Fruit fly (Drosophila melanogaster) S2 (cell line): ENCODE measurements around the gene Calr.

Source experiments
- CG8478 ChIP-seq: fragments of >200 bp; optimal IDR thresholded peaks from 2 replicates; lab custom pipeline; 2018
- CTCF ChIP-seq, 2 experiments: fragments of >200 bp; optimal IDR thresholded peaks; 2 replicates each; lab custom pipeline; 2018

Calr gene

dm6 chr3R:9603022-9603942, 27.4 kb downstream of the Calr start:
- no peak for TF ChIP-seq CTCF (optimal IDR thresholded peaks at IDR 0.05; lab: Kevin White, UChicago)

- TF ChIP-seq CTCF (optimal IDR thresholded peaks at IDR 0.05; lab: Kevin White, UChicago) (no peak), CG8478 (lab: Kevin White, UChicago) (no peak)
These were observed 28.7 kb downstream of the Calr start for dm6 chr3R:9601949-9602348.

- no peak for TF ChIP-seq CG8478 (lab: Kevin White, UChicago)
- no peak for TF ChIP-seq CTCF (optimal IDR thresholded peaks at IDR 0.05; lab: Kevin White, UChicago)
These were observed 30.1 kb downstream of the Calr start for dm6 chr3R:9600558-9600959.

- TF ChIP-seq CTCF (optimal IDR thresholded peaks at IDR 0.05; lab: Kevin White, UChicago) (no peak), CG8478 (lab: Kevin White, UChicago) (no peak)
These were observed 32.6 kb downstream of the Calr start for dm6 chr3R:9598099-9598498.

DNA sequence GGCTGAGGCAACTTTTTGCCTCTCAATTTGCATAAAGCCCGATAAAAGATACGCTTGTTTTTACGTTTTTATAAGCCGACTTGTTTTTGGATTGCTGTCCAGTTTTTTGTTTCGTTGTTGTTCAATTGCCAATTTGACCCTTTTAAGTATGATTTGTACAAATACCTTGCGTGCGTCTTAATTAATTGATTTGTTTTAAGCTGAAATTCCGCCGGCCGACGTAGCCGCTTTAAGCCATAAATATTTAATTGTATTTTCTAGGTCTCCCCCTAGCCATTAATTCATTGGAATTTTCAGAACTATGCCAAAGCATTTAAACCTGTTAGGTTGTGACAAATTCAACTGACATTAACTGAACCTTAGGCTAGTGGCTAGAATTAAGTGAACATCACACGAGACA, 34.0 kb downstream of the Calr start:
- TF ChIP-seq CTCF (optimal IDR thresholded peaks at IDR 0.05; lab: Kevin White, UChicago) (no peak), CG8478 (lab: Kevin White, UChicago) (no peak)

DNA sequence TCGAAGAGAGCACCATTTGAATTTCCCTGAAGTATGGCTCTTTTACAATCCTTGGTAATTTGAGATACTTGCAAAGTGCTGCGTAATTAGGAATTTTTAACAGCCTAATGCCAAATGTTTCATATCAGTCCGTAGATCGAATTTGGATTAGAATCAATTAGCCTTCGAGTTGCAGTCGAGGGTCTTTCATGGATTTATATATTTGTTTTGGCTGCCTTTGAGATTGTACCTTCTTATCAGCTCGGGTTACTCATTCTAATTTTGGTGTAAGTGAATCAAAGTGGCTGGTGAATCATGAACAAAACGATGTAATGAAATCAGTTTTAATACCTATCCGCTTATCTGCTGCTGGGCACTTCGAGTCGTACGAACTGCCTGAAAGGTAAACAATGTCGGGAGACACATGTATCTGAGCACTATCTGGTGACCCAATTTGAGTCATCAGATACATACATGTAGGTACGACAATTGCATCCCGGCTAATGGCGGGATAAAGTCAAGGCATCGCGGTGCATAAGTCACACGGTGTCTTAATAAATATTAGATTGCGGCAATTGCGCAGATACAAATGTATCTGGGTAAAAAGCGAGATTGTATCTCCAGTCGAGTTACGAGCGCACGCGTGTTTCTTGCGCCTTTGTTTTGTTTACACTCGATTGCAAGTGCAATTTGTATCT, 34.8 kb downstream of the Calr start:
- TF ChIP-seq CTCF (optimal IDR thresholded peaks at IDR 0.05; lab: Kevin White, UChicago) = no peak
- TF ChIP-seq CG8478 (lab: Kevin White, UChicago) = no peak

dm6 chr3R:9594839-9595238, 35.8 kb downstream of the Calr start:
- TF ChIP-seq CTCF (optimal IDR thresholded peaks at IDR 0.05; lab: Kevin White, UChicago) (no peak), CG8478 (lab: Kevin White, UChicago) (no peak)

dm6 chr3R:9594251-9594581, 36.4 kb downstream of the Calr start:
- TF ChIP-seq CTCF (optimal IDR thresholded peaks at IDR 0.05; lab: Kevin White, UChicago) (no peak), CG8478 (lab: Kevin White, UChicago) (no peak)

DNA sequence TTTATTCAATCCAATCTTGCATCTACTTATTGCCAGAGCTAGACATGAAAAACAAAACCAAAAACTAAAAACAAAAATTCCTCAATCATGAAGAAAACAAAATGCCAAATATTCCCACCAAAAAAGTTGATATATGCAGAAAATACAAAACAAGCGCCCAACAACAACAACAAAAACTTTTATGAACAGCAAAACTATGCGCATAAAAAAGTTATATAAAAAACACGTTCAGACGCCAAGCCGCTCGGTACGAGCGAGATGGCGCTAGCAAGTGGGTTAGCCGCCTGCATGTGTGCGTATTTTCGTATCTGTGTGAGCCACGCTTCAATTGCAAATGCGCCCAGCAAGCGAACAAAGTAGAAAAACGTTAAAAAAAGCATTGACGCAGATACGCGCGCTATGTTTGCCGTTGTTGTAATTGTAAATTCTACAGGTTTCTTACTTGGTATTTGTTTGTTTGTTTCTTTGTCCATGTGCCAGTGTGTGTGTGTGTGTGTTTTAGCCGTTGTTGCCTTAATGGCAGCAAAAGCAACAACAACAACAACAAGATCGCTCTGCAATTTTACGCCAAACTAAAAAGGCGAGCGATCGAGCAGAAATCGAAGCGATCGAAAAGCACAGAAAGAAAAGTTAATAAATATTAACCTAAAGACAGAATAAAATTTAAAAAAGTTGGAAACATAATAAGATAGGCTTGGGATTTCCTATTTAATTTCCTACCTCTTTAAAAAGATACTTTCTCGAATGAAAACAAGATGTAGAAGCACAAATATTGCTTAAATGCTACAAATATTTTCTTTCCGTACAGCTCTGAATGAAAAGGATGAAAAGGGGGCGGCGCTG, 37.0 kb downstream of the Calr start:
- TF ChIP-seq CG8478 (lab: Kevin White, UChicago) (no peak), CTCF (optimal IDR thresholded peaks at IDR 0.05; lab: Kevin White, UChicago) (no peak)

DNA sequence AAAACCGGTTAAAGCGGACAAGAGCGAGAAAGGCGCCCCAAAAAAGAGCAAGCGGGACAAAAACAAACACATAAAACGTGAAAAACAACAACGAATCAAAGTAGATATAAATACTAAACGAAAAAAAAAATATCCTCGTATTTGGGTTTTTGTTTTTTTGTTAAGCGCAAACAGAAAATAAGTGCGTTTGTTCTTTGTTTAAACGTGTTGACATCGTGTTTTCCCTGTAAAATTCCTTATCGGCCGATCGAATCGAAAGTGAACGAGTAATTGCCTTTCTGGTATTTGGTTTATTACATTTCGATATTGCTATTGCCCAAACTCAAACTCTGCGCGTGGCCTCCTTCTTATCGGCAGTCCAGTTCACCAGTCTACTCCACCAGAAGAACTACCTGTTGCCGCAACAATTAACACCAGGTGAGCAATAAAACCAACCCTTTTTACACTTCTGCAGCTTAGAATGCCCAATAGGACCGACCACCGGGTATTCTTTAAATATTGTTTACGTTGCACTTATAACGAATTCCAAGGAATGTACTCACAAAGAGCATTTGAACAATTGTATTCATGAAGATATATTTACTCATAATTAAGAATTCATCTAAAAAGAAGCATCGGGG, 38.8 kb downstream of the Calr start:
- TF ChIP-seq CG8478 (lab: Kevin White, UChicago) (no peak), CTCF (optimal IDR thresholded peaks at IDR 0.05; lab: Kevin White, UChicago) (no peak)

DNA sequence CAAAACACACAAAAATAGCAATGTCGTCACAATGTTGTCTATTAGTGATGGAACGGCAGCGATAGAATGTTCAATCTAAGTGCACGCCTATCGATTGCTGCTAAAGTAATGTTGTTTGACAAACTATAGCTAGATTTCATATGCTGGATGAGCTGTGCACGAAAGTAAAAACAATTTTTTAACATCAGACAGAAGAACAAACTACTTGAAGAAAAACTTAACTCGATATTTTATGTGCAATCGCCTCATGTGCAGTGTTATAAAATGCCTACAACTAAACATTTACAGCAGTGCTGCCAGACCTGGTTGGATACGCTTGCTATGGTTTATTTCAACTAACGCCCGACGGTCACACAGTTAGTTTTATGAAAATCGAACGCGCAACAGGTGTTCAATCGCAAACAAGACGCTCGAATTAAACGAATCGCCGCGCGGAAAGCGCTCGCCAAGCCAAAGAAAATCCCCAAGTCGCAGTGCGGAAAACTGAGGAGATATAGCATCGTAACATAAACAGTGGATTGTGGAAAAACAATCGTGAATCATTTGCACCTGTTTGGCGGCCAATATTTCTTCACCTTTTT, 39.6 kb downstream of the Calr start, which contains the start of the genes bocks and CG8312:
Gene bocks, minus strand, starts transcription at position 51 of the 581 bp plus-strand sequence.
Gene CG8312, plus strand, starts transcription at position 358 of the 581 bp plus-strand sequence.
- TF ChIP-seq CTCF (optimal IDR thresholded peaks at IDR 0.05; lab: Kevin White, UChicago) (peak; percentile 4 to 35), CG8478 (lab: Kevin White, UChicago) (no peak)

dm6 chr3R:9586663-9587248, 43.9 kb downstream of the Calr start, which contains the start of gene P58IPK:
P58IPK (plus strand) TSS chr3R:9586942.
- peak; percentile 4 to 31 for TF ChIP-seq CTCF (optimal IDR thresholded peaks at IDR 0.05; lab: Kevin White, UChicago)
- no peak for TF ChIP-seq CG8478 (lab: Kevin White, UChicago)

DNA sequence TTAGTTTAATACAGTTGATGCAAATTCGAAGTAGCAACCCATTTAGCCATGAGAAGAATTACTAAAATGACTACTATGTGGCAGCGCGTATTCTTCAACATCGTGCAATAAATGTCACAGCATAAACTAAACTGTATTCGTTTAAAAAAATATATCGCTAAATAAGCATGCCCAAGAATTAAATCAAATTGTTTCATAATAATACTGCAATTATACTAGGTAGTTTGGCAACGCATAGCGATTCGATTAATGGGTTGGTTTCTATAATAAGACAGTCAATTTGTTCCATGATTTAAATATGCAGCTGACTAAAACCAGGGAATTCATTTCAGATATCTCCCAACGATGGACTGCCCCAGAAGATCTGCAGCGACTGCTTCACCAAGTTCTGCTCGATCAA, 47.5 kb downstream of the Calr start, which contains the start of gene CG33654:
Gene CG33654, minus strand, starts transcription at position 101 of the 400 bp plus-strand sequence.
- no peak for TF ChIP-seq CTCF (optimal IDR thresholded peaks at IDR 0.05; lab: Kevin White, UChicago)
- no peak for TF ChIP-seq CG8478 (lab: Kevin White, UChicago)
